Worm (Caenorhabditis elegans) whole organism, young adult: ENCODE data around the gene dhs-27.

Experiments used
- C17E4.6 ChIP-seq: fragments of 200-800 bp; sonication (Bioruptor generic); IDR thresholded peaks from 2 replicates; pipeline ENCODE4 v1.3.6; 2022; ENCODE audit warnings: missing genetic modification reagents, missing genetic modification characterization, missing compliant biosample characterization
- D2030.7 ChIP-seq: fragments of 200-800 bp; sonication (Bioruptor generic); IDR thresholded peaks from 2 replicates; pipeline ENCODE4 v1.3.6; 2022; ENCODE audit warnings: missing genetic modification reagents, missing genetic modification characterization, missing compliant biosample characterization
- F22D6.2 ChIP-seq: sonication (generic microtip); optimal IDR thresholded peaks from 2 replicates; lab custom pipeline; 2016; ENCODE audit warnings: mild to moderate bottlenecking, missing genetic modification characterization, missing compliant biosample characterization
- F23B12.7 ChIP-seq: sonication (generic microtip); optimal IDR thresholded peaks from 2 replicates; lab custom pipeline; 2017; ENCODE audit warnings: missing genetic modification characterization, mild to moderate bottlenecking, missing compliant biosample characterization, antibody characterized with exemption, moderate library complexity; ENCODE audit not compliant: insufficient read depth
- F33H1.4 ChIP-seq: fragments of 200-800 bp; sonication (Bioruptor generic); IDR thresholded peaks from 2 replicates; pipeline ENCODE4 v1.3.6; 2022; ENCODE audit warnings: missing genetic modification reagents, missing genetic modification characterization, missing compliant biosample characterization
- F57A8.1 ChIP-seq: fragments of 200-800 bp; sonication (Bioruptor generic); optimal IDR thresholded peaks from 2 replicates; lab custom pipeline; 2018; ENCODE audit warnings: mild to moderate bottlenecking, missing genetic modification characterization, moderate library complexity, missing compliant biosample characterization
- T26A5.8 ChIP-seq: sonication (generic microtip); optimal IDR thresholded peaks from 2 replicates; lab custom pipeline; 2016; ENCODE audit warnings: missing genetic modification characterization, missing compliant biosample characterization
- Y53G8AR.9 ChIP-seq: fragments of 200-800 bp; sonication (Bioruptor generic); conservative IDR thresholded peaks from 2 replicates; pipeline ENCODE4 v1.3.6; 2022; ENCODE audit warnings: missing genetic modification reagents, missing genetic modification characterization, missing compliant biosample characterization
- Y56A3A.18 ChIP-seq: fragments of 200-800 bp; sonication (Bioruptor generic); IDR thresholded peaks from 2 replicates; pipeline ENCODE4 v1.3.6; 2022; ENCODE audit warnings: missing genetic modification reagents, missing genetic modification characterization, missing compliant biosample characterization
- akir-1 ChIP-seq: fragments of 200-800 bp; sonication (Bioruptor generic); optimal IDR thresholded peaks from 2 replicates; lab custom pipeline; 2018; ENCODE audit warnings: mild to moderate bottlenecking, missing genetic modification characterization, moderate library complexity, missing compliant biosample characterization
- aptf-2 ChIP-seq: fragments of 200-800 bp; sonication (Bioruptor generic); conservative IDR thresholded peaks from 2 replicates; pipeline ENCODE4 v1.3.6; 2022; ENCODE audit warnings: missing genetic modification reagents, missing genetic modification characterization, missing compliant biosample characterization
- aptf-3 ChIP-seq: fragments of 200-800 bp; sonication (Bioruptor generic); IDR thresholded peaks from 2 replicates; pipeline ENCODE4 v1.3.6; 2022; ENCODE audit warnings: missing genetic modification characterization, missing compliant biosample characterization
- atf-7 ChIP-seq: sonication (generic microtip); optimal IDR thresholded peaks from 2 replicates; lab custom pipeline; 2017; ENCODE audit warnings: mild to moderate bottlenecking, missing genetic modification characterization, missing compliant biosample characterization
- athp-1 ChIP-seq: sonication (generic microtip); optimal IDR thresholded peaks from 2 replicates; lab custom pipeline; 2017; ENCODE audit warnings: mild to moderate bottlenecking, missing genetic modification characterization, missing compliant biosample characterization
- bed-2 ChIP-seq: fragments of 200-800 bp; sonication (Bioruptor generic); IDR thresholded peaks from 2 replicates; pipeline ENCODE4 v1.3.6; 2022; ENCODE audit warnings: missing genetic modification reagents, missing genetic modification characterization, missing compliant biosample characterization
- cebp-1 ChIP-seq, 2 experiments: fragments of 200-800 bp in 1 of 2; sonication (Bioruptor generic) in 1 of 2; sonication (generic microtip) in 1 of 2; IDR thresholded peaks in 1 of 2; optimal IDR thresholded peaks in 1 of 2; 2 replicates each; pipeline versions ENCODE4 v1.3.6 to Lab custom; 2017 to 2022; ENCODE audit warnings: missing compliant biosample characterization in 2 of 2, missing genetic modification characterization in 2 of 2, mild to moderate bottlenecking in 1 of 2, missing genetic modification reagents in 1 of 2, moderate library complexity in 1 of 2
- chd-7 ChIP-seq: sonication (generic microtip); optimal IDR thresholded peaks from 2 replicates; lab custom pipeline; 2016; ENCODE audit warnings: mild to moderate bottlenecking, missing genetic modification characterization, moderate library complexity, missing compliant biosample characterization
- efl-1 ChIP-seq: fragments of 150-350 bp; optimal IDR thresholded peaks from 2 replicates; lab custom pipeline; 2014; ENCODE audit warnings: missing biosample characterization, missing genetic modification reagents, missing genetic modification characterization
- ekl-4 ChIP-seq: fragments of 200-800 bp; sonication (Bioruptor generic); IDR thresholded peaks from 2 replicates; pipeline ENCODE4 v1.3.6; 2022; ENCODE audit warnings: missing genetic modification reagents, missing genetic modification characterization, missing compliant biosample characterization
- him-1 ChIP-seq: sonication (generic microtip); optimal IDR thresholded peaks from 2 replicates; lab custom pipeline; 2016; ENCODE audit warnings: missing genotype, missing genetic modification reagents, missing genetic modification characterization, missing compliant biosample characterization
- hmg-20 ChIP-seq: fragments of 200-800 bp; sonication (Bioruptor generic); IDR thresholded peaks from 2 replicates; pipeline ENCODE4 v1.3.6; 2022; ENCODE audit warnings: missing genetic modification reagents, missing genetic modification characterization, missing compliant biosample characterization
- hrde-1 ChIP-seq: sonication (generic microtip); optimal IDR thresholded peaks from 2 replicates; lab custom pipeline; 2016; ENCODE audit warnings: missing genetic modification characterization, mild to moderate bottlenecking, missing compliant biosample characterization, moderate library complexity, missing genotype, missing genetic modification reagents, borderline replicate concordance
- hsf-1 ChIP-seq: fragments of 200-800 bp; sonication (Bioruptor generic); IDR thresholded peaks from 2 replicates; pipeline ENCODE4 v1.3.6; 2022; ENCODE audit warnings: missing genetic modification reagents, missing genetic modification characterization, missing compliant biosample characterization
- let-526 ChIP-seq: fragments of 200-800 bp; sonication (Bioruptor generic); IDR thresholded peaks from 2 replicates; pipeline ENCODE4 v1.3.6; 2022; ENCODE audit warnings: missing genetic modification reagents, missing genetic modification characterization, missing compliant biosample characterization
- let-607 ChIP-seq, 2 experiments: fragments of 200-800 bp in 1 of 2; sonication (Bioruptor generic) in 1 of 2; sonication (generic microtip) in 1 of 2; optimal IDR thresholded peaks; 2 replicates each; lab custom pipeline; 2016 to 2018; ENCODE audit warnings: mild to moderate bottlenecking in 2 of 2, missing compliant biosample characterization in 2 of 2, missing genetic modification characterization in 2 of 2, moderate library complexity in 2 of 2, missing genotype in 1 of 2
- lin-26 ChIP-seq: fragments of 200-800 bp; sonication (Bioruptor generic); IDR thresholded peaks from 2 replicates; pipeline ENCODE4 v1.3.6; 2022; ENCODE audit warnings: missing genetic modification reagents, missing genetic modification characterization, missing compliant biosample characterization
- lsl-1 ChIP-seq: fragments of 200-800 bp; sonication (Bioruptor generic); optimal IDR thresholded peaks from 2 replicates; lab custom pipeline; 2018; ENCODE audit warnings: mild to moderate bottlenecking, missing genetic modification characterization, moderate library complexity, missing compliant biosample characterization
- mxl-1 ChIP-seq: sonication (generic microtip); optimal IDR thresholded peaks from 2 replicates; lab custom pipeline; 2016; ENCODE audit warnings: missing genetic modification characterization, missing compliant biosample characterization
- nfya-1 ChIP-seq: sonication (generic microtip); optimal IDR thresholded peaks from 2 replicates; lab custom pipeline; 2017; ENCODE audit warnings: antibody characterized with exemption, missing compliant biosample characterization, missing genetic modification characterization, borderline replicate concordance; ENCODE audit not compliant: insufficient read depth
- nhr-120 ChIP-seq: fragments of 200-800 bp; sonication (Bioruptor generic); IDR thresholded peaks from 2 replicates; pipeline ENCODE4 v1.3.6; 2022; ENCODE audit warnings: missing genetic modification characterization, missing compliant biosample characterization
- nhr-27 ChIP-seq: fragments of 200-800 bp; sonication (Bioruptor generic); optimal IDR thresholded peaks from 2 replicates; lab custom pipeline; 2018; ENCODE audit warnings: mild to moderate bottlenecking, missing genetic modification characterization, moderate library complexity, missing compliant biosample characterization
- nhr-80 ChIP-seq: sonication (generic microtip); optimal IDR thresholded peaks from 2 replicates; lab custom pipeline; 2016; ENCODE audit warnings: missing genetic modification characterization, missing compliant biosample characterization
- pha-4 ChIP-seq: fragments of 150-350 bp; sonication (generic microtip); optimal IDR thresholded peaks from 2 replicates; lab custom pipeline; 2014; ENCODE audit warnings: missing biosample characterization, missing genetic modification reagents, missing genetic modification characterization
- repo-1 ChIP-seq: sonication (generic microtip); optimal IDR thresholded peaks from 2 replicates; lab custom pipeline; 2017; ENCODE audit warnings: mild to moderate bottlenecking, missing genetic modification characterization, missing compliant biosample characterization
- tbx-9 ChIP-seq: sonication (generic microtip); optimal IDR thresholded peaks from 2 replicates; lab custom pipeline; 2016; ENCODE audit warnings: borderline replicate concordance, missing genetic modification characterization, inconsistent platforms, missing compliant biosample characterization
- tlf-1 ChIP-seq: fragments of 200-800 bp; sonication (Bioruptor generic); optimal IDR thresholded peaks from 2 replicates; lab custom pipeline; 2018; ENCODE audit warnings: mild to moderate bottlenecking, missing genetic modification characterization, missing compliant biosample characterization
- unc-130 ChIP-seq: sonication (generic microtip); optimal IDR thresholded peaks from 2 replicates; lab custom pipeline; 2016; ENCODE audit warnings: missing genetic modification reagents, missing genetic modification characterization, missing compliant biosample characterization
- zfh-2 ChIP-seq: fragments of 200-800 bp; sonication (Bioruptor generic); conservative IDR thresholded peaks from 2 replicates; pipeline ENCODE4 v1.3.6; 2022; ENCODE audit warnings: missing genetic modification reagents, missing genetic modification characterization, missing compliant biosample characterization
- zim-3 ChIP-seq: sonication (generic microtip); optimal IDR thresholded peaks from 2 replicates; lab custom pipeline; 2017; ENCODE audit warnings: mild to moderate bottlenecking, missing genetic modification characterization, moderate library complexity, missing compliant biosample characterization
- ztf-22 ChIP-seq: fragments of 200-800 bp; sonication (Bioruptor generic); optimal IDR thresholded peaks from 2 replicates; lab custom pipeline; 2018; ENCODE audit warnings: mild to moderate bottlenecking, missing genetic modification characterization, moderate library complexity, missing compliant biosample characterization
- ztf-28 ChIP-seq: fragments of 200-800 bp; sonication (Bioruptor generic); IDR thresholded peaks from 2 replicates; pipeline ENCODE4 v1.3.6; 2022; ENCODE audit warnings: missing genetic modification reagents, missing genetic modification characterization, missing compliant biosample characterization
- ztf-3 ChIP-seq: fragments of 200-800 bp; sonication (Bioruptor generic); optimal IDR thresholded peaks from 2 replicates; lab custom pipeline; 2018; ENCODE audit warnings: mild to moderate bottlenecking, missing genetic modification characterization, missing compliant biosample characterization

The dhs-27 gene

DNA sequence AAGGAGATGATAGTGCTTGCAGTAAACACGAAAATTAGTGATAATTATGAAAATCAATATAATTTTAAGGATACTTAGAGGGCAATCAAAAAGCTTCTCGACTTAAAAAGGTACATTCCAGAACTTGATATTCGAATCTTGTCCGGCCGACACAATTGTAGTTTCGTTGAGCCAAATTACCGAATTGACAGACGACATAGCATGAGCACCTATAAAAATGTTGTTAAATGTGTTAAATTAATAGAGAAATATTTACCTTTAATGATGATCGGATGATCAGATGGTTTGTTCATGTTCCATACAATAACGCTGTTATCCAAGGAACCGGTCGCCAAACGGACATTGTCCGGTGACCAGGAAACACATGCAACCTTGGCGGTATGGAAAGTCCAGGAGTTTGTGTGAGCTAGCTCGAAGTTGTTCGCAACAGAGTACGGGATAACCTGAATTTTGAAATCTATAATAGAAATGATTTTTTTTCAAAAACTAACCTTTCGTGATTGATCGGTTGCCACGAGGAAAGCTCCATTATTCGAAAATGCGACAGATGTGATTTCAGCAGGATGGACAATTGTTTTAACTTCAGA, 5.7 kb downstream of the dhs-27 start (continued):
- no peak for TF ChIP-seq lsl-1 (GFP tag; lab: Kevin White, UChicago)
- no peak for TF ChIP-seq lin-26
- no peak for TF ChIP-seq F33H1.4 (GFP tag; lab: Robert Waterston, UW)
- no peak for TF ChIP-seq F22D6.2 (tag; lab: Kevin White, UChicago)
- no peak for TF ChIP-seq zfh-2
- 0 out of 2 replicates have a peak, but pooled peaks have one; percentile 38 for TF ChIP-seq hsf-1 (GFP tag; lab: Robert Waterston, UW)
- TF ChIP-seq repo-1 (tag; lab: Kevin White, UChicago): peak; percentile 85
- TF ChIP-seq tlf-1 (GFP tag; lab: Kevin White, UChicago): peak; percentile 37
- no peak for TF ChIP-seq him-1
- TF ChIP-seq F23B12.7 (tag; lab: Kevin White, UChicago): no peak
- no peak for TF ChIP-seq zim-3
- no peak for TF ChIP-seq aptf-2 (GFP tag; lab: Robert Waterston, UW)
- TF ChIP-seq nfya-1 (tag; lab: Kevin White, UChicago): no peak
- TF ChIP-seq ztf-28: no peak
- TF ChIP-seq pha-4 (tag; lab: Kevin White, UChicago): no peak
- no peak for TF ChIP-seq aptf-3 (GFP tag; lab: Robert Waterston, UW)
- no peak for TF ChIP-seq tbx-9 (tag; lab: Kevin White, UChicago)
- no peak for TF ChIP-seq athp-1 (tag; lab: Kevin White, UChicago)
- TF ChIP-seq ztf-3 (GFP tag; lab: Kevin White, UChicago): no peak
- TF ChIP-seq nhr-27 (tag; lab: Kevin White, UChicago): no peak
- no peak for TF ChIP-seq let-526 (GFP tag; lab: Robert Waterston, UW)
- TF ChIP-seq akir-1: no peak
- TF ChIP-seq efl-1 (GFP tag; lab: Kevin White, UChicago): no peak
- TF ChIP-seq T26A5.8 (tag; lab: Kevin White, UChicago): no peak
- TF ChIP-seq ekl-4 (GFP tag; lab: Robert Waterston, UW): 0 out of 2 replicates have a peak, but pooled peaks have one; percentile 25
- TF ChIP-seq hrde-1 (tag; lab: Kevin White, UChicago): no peak
- no peak for TF ChIP-seq unc-130 (GFP tag; lab: Kevin White, UChicago)
- TF ChIP-seq cebp-1 (GFP tag; IDR thresholded peaks at IDR 0.05; lab: Robert Waterston, UW): no peak
- no peak for TF ChIP-seq cebp-1 (tag; optimal IDR thresholded peaks at IDR 0.05; lab: Kevin White, UChicago)
- no peak for TF ChIP-seq nhr-120 (GFP tag; lab: Robert Waterston, UW)
- TF ChIP-seq mxl-1 (tag; lab: Kevin White, UChicago): no peak
- no peak for TF ChIP-seq C17E4.6 (GFP tag; lab: Robert Waterston, UW)
- TF ChIP-seq bed-2 (GFP tag; lab: Robert Waterston, UW): no peak
- TF ChIP-seq, all 124 proteins: peak for 20

DNA sequence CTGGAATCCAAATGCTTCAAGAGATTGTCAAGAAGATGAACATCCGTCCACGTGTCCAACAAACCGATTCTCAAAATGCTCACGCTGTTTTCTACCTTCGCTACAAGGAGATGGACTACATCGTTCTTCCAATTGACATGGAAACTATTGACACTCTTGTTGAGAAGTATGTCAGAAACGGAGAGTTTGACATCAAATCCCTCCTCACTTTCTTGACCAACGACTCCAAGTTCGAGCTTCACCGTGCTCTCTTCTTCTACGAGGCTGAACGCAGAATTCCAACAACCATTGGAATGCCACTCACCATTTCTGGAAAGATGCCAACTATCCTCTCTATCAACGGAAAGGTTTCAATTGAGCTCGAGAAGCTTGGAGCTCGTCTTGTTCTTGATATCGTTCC, 8.7 kb downstream of the dhs-27 start:
- 0 out of 2 replicates have a peak, but pooled peaks have one; percentile 54 for TF ChIP-seq Y53G8AR.9 (GFP tag; lab: Robert Waterston, UW)
- TF ChIP-seq Y56A3A.18 (GFP tag; lab: Robert Waterston, UW): peak; percentile 59; the same call in 1 of the 2 replicates

DNA sequence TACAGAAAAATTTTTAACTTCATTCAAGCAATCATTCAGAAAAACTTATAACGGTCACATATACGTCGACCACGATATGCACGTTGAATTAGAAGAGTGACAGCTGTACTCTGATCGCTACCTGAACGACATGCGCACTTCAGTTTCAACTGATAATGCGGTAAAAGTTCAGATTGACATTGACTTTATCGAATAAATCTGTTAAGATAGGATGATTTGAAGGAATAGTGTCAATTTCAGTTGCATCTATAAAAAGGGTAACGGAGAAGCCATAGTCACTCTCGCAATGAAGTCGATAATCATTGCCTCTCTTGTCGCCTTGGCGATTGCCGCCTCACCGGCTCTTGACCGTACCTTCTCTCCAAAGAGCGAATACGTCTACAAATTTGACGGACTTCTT, 11.3 kb downstream of the dhs-27 start, which contains the start of gene vit-5:
vit-5 (plus strand) TSS at position 277 of the 400 bp plus-strand sequence.
- TF ChIP-seq hmg-20 (GFP tag; lab: Robert Waterston, UW): no peak
- peak; percentile 58 for TF ChIP-seq ztf-22 (GFP tag; lab: Kevin White, UChicago)
- TF ChIP-seq nhr-80 (tag; lab: Kevin White, UChicago): peak; percentile 83
- TF ChIP-seq D2030.7 (GFP tag; lab: Robert Waterston, UW): no peak
- no peak for TF ChIP-seq F57A8.1 (GFP tag; lab: Kevin White, UChicago)
- peak; percentile 66 for TF ChIP-seq atf-7 (tag; lab: Kevin White, UChicago)
- TF ChIP-seq chd-7: peak; percentile 56
- peak in 1 of 2 experiments; percentile 69 for TF ChIP-seq let-607 (tag; optimal IDR thresholded peaks at IDR 0.05; lab: Kevin White, UChicago)
- TF ChIP-seq, all 124 proteins: peak for 5
